Worm (Caenorhabditis elegans): ENCODE data around the gene C53A5.17.

- TF ChIP-seq M03D4.4 (tag; optimal IDR thresholded peaks at IDR 0.05): no peak
- no peak for TF ChIP-seq snpc-4 (tag; optimal IDR thresholded peaks at IDR 0.05)
- no peak for TF ChIP-seq ztf-11 (tag; optimal IDR thresholded peaks at IDR 0.05)
- no peak for TF ChIP-seq nhr-28 (tag; optimal IDR thresholded peaks at IDR 0.05)
- TF ChIP-seq nhr-76 (tag; optimal IDR thresholded peaks at IDR 0.05): no peak
- TF ChIP-seq pha-4 (tag; optimal IDR thresholded peaks at IDR 0.05): no peak
- no peak for TF ChIP-seq elt-1 (tag; optimal IDR thresholded peaks at IDR 0.05; ENCODE audit: borderline replicate concordance, insufficient read depth)
Observed at ce11 chrV:14532374-14532773, 11.5 kb upstream of the C53A5.17 start.
